Fruit fly (Drosophila melanogaster): ENCODE measurements around the gene grk.

Gene grk

dm6 chr2L:8463144-8464106 lies 30.0 kb upstream of the grk start, which contains the start of gene Agpat2 (continued):
- TF ChIP-seq slp2 (GFP tag; optimal IDR thresholded peaks at IDR 0.05) (peak; percentile 80), Hr3 (GFP tag; optimal IDR thresholded peaks at IDR 0.05) (peak; percentile 80), cas (GFP tag; IDR thresholded peaks at IDR 0.05) (peak; percentile 74), CG4730 (GFP tag; IDR thresholded peaks at IDR 0.05) (peak; percentile 44), danr (GFP tag; IDR thresholded peaks at IDR 0.05) (peak; percentile 70), CG12236 (GFP tag; optimal IDR thresholded peaks at IDR 0.05) (peak; percentile 59), ash1 (GFP tag; optimal IDR thresholded peaks at IDR 0.05) (no peak), CG10274 (GFP tag; optimal IDR thresholded peaks at IDR 0.05) (peak; percentile 34), nmo (GFP tag; optimal IDR thresholded peaks at IDR 0.05) (peak; percentile 87), CG31388 (GFP tag; optimal IDR thresholded peaks at IDR 0.05) (peak; percentile 29), Ada2b (GFP tag; IDR thresholded peaks at IDR 0.05) (peak; percentile 71), CG30403 (GFP tag; optimal IDR thresholded peaks at IDR 0.05) (peak; percentile 90), CG1832 (GFP tag; optimal IDR thresholded peaks at IDR 0.05) (no peak), org-1 (GFP tag; optimal IDR thresholded peaks at IDR 0.05) (peak; percentile 77), lola (GFP tag; optimal IDR thresholded peaks at IDR 0.05) (peak in 1 of 3 experiments; percentile 86), pzg (GFP tag; optimal IDR thresholded peaks at IDR 0.05) (no peak), lmd (GFP tag; IDR thresholded peaks at IDR 0.05) (peak; percentile 83), Sry-β (GFP tag; optimal IDR thresholded peaks at IDR 0.05) (peak; percentile 23), CG11723 (GFP tag; optimal IDR thresholded peaks at IDR 0.05) (peak; percentile 64), Abd-B (GFP tag; optimal IDR thresholded peaks at IDR 0.05) (peak; percentile 71), Tbp (GFP tag; optimal IDR thresholded peaks at IDR 0.05) (no peak), her (GFP tag; optimal IDR thresholded peaks at IDR 0.05) (peak; percentile 57), CG34376 (GFP tag; optimal IDR thresholded peaks at IDR 0.05) (peak; percentile 62), HLHmδ (GFP tag; optimal IDR thresholded peaks at IDR 0.05) (no peak), Xbp1 (GFP tag; optimal IDR thresholded peaks at IDR 0.05) (peak; percentile 89), ERR (GFP tag; optimal IDR thresholded peaks at IDR 0.05) (peak; percentile 74), CG10267 (tag; optimal IDR thresholded peaks at IDR 0.05) (peak; percentile 80), CG10654 (GFP tag; optimal IDR thresholded peaks at IDR 0.05) (peak; percentile 82), Ravus (GFP tag; IDR thresholded peaks at IDR 0.05) (peak; percentile 44), Hey (tag; optimal IDR thresholded peaks at IDR 0.05) (no peak), gcm2 (GFP tag; optimal IDR thresholded peaks at IDR 0.05) (peak; percentile 35), nerfin-2 (GFP tag; IDR thresholded peaks at IDR 0.05; ENCODE audit: partially characterized antibody) (no peak), CG10366 (GFP tag; IDR thresholded peaks at IDR 0.05) (peak; percentile 76), E2f1 (GFP tag; IDR thresholded peaks at IDR 0.05) (peak; percentile 78), crc (GFP tag; optimal IDR thresholded peaks at IDR 0.05) (peak; percentile 70), ab (GFP tag; optimal IDR thresholded peaks at IDR 0.05) (peak; percentile 31), Dek (tag; optimal IDR thresholded peaks at IDR 0.05) (peak; percentile 78), Scr (GFP tag; IDR thresholded peaks at IDR 0.05; ENCODE audit: partially characterized antibody) (no peak), sqz (GFP tag; optimal IDR thresholded peaks at IDR 0.05) (peak; percentile 64), CG13775 (GFP tag; optimal IDR thresholded peaks at IDR 0.05) (peak; percentile 70), Pdp1 (GFP tag; optimal IDR thresholded peaks at IDR 0.05) (peak; percentile 68 to 78), CHES-1-like (GFP tag; optimal IDR thresholded peaks at IDR 0.05) (peak; percentile 58), wek (GFP tag; optimal IDR thresholded peaks at IDR 0.05) (no peak), CG13296 (GFP tag; optimal IDR thresholded peaks at IDR 0.05) (peak; percentile 68), Sin3A (optimal IDR thresholded peaks at IDR 0.05) (no peak), Atf-2 (GFP tag; optimal IDR thresholded peaks at IDR 0.05) (peak; percentile 81), pan (optimal IDR thresholded peaks at IDR 0.05) (no peak), pan (GFP tag; optimal IDR thresholded peaks at IDR 0.05 in 1 of 2, IDR thresholded peaks at IDR 0.05 in 1 of 2) (peak in 1 of 2 experiments; percentile 86), wor (GFP tag; IDR thresholded peaks at IDR 0.05) (peak; percentile 68)

All from whole organism, embryonic.